Worm (Caenorhabditis elegans) whole organism, young adult: Measurements from ENCODE around the gene pak-2.

Source experiments
- C17E4.6 ChIP-seq: fragments of 200-800 bp; sonication (Bioruptor generic); IDR thresholded peaks from 2 replicates; pipeline ENCODE4 v1.3.6; 2022; ENCODE audit warnings: missing genetic modification reagents, missing genetic modification characterization, missing compliant biosample characterization
- unc-130 ChIP-seq: sonication (generic microtip); optimal IDR thresholded peaks from 2 replicates; lab custom pipeline; 2016; ENCODE audit warnings: missing genetic modification reagents, missing genetic modification characterization, missing compliant biosample characterization
- ztf-28 ChIP-seq: fragments of 200-800 bp; sonication (Bioruptor generic); IDR thresholded peaks from 2 replicates; pipeline ENCODE4 v1.3.6; 2022; ENCODE audit warnings: missing genetic modification reagents, missing genetic modification characterization, missing compliant biosample characterization

ce11 chrV:11010768-11011167, 28.5 kb downstream of the pak-2 start:
- TF ChIP-seq unc-130 (GFP tag; lab: Kevin White, UChicago): no peak
- TF ChIP-seq ztf-28: no peak
- TF ChIP-seq C17E4.6 (GFP tag; lab: Robert Waterston, UW): no peak
